Fruit fly (Drosophila melanogaster): ENCODE data around the gene CG7201.

The CG7201 gene

DNA sequence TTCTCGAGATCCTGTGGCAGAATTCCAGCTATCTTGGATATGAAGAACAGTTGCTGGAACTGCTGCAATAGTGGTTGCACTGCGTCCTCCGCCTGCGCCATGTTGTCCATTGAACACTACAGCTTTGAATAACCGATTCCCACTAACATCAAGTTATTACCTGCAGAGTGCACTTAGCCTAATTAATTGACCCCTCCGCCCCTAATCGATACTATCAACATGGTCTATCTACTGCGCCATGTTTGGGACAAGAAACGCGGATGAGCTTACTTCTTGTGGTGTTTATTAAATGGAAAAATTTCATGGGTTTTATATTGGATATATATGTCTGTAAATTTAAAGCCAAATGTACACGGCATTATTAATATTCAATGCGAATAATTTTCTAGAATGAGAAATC is 11.8 kb upstream of the CG7201 start, which contains the start of gene Gr66a:
TSS of gene Gr66a (minus strand) at position 101 of the 400 bp plus-strand sequence.
- TF ChIP-seq CG13123 (GFP tag; optimal IDR thresholded peaks at IDR 0.05) (no peak), CG8765 (GFP tag; IDR thresholded peaks at IDR 0.05) (no peak), CG17912 (GFP tag; optimal IDR thresholded peaks at IDR 0.05) (no peak), repo (GFP tag; optimal IDR thresholded peaks at IDR 0.05) (no peak)

DNA sequence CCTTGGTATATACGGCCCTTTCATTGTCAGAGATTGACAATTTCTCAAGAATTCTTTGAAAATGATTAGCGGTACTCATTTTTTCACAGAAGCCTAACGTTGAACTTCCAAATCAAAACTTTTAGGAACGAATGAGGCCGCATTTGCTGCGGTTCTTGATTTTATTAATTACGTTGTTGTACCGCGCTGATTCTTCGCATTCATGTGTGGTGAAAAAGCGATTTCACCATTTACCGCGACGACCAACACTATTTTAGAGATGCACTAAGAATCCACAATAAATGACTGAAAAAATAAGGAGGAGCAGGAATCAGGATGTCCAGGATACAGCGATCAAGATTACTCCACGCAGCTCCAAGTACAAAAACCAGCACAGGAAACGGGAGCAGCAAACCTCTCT is 8.8 kb upstream of the CG7201 start, which contains the start of the genes CG7194 and Sbp2:
TSS of gene CG7194 (minus strand) at position 148 of the 400 bp plus-strand sequence.
TSS of gene Sbp2 (plus strand) at position 246 of the 400 bp plus-strand sequence.
- TF ChIP-seq H15 (GFP tag; IDR thresholded peaks at IDR 0.05) (no peak), cato (GFP tag; optimal IDR thresholded peaks at IDR 0.05; ENCODE audit: borderline replicate concordance) (no peak), Med (GFP tag) (peak; percentile 38), CG3995 (GFP tag; optimal IDR thresholded peaks at IDR 0.05) (no peak), Taf1 (GFP tag; IDR thresholded peaks at IDR 0.05) (no peak), ash1 (GFP tag; optimal IDR thresholded peaks at IDR 0.05) (no peak), CG13287 (GFP tag; IDR thresholded peaks at IDR 0.05; ENCODE audit: partially characterized antibody) (0 out of 2 replicates have a peak, but pooled peaks have one; percentile 17), E2f2 (GFP tag; IDR thresholded peaks at IDR 0.05) (peak; percentile 69), bbx (GFP tag; IDR thresholded peaks at IDR 0.05; ENCODE audit: partially characterized antibody) (peak; percentile 7; the same call in 1 of the 2 replicates), E2f1 (GFP tag; IDR thresholded peaks at IDR 0.05) (no peak), stwl (tag; optimal IDR thresholded peaks at IDR 0.05) (peak; percentile 35), CTCF (GFP tag; optimal IDR thresholded peaks at IDR 0.05) (peak; percentile 47), GATAe (GFP tag; conservative IDR thresholded peaks at IDR 0.05) (no peak), knrl (GFP tag; IDR thresholded peaks at IDR 0.05; ENCODE audit: partially characterized antibody) (no peak), CG31441 (GFP tag; IDR thresholded peaks at IDR 0.05) (no peak), gsb (GFP tag; IDR thresholded peaks at IDR 0.05) (no peak), Sry-δ (GFP tag; optimal IDR thresholded peaks at IDR 0.05) (peak; percentile 64), slbo (GFP tag; IDR thresholded peaks at IDR 0.05) (0 out of 2 replicates have a peak, but pooled peaks have one; percentile 12), CG4360 (GFP tag; IDR thresholded peaks at IDR 0.05) (peak; percentile 39), nom (GFP tag; optimal IDR thresholded peaks at IDR 0.05) (peak; percentile 1), fd3F (GFP tag; optimal IDR thresholded peaks at IDR 0.05) (no peak), CG2199 (GFP tag; IDR thresholded peaks at IDR 0.05) (peak; percentile 28; the same call in 1 of the 3 replicates), BEAF-32 (GFP tag; optimal IDR thresholded peaks at IDR 0.05) (peak; percentile 32), Dek (tag; optimal IDR thresholded peaks at IDR 0.05) (no peak), Dp (GFP tag; optimal IDR thresholded peaks at IDR 0.05) (peak; percentile 53), CG8089 (GFP tag; optimal IDR thresholded peaks at IDR 0.05) (no peak), CG34224 (GFP tag; IDR thresholded peaks at IDR 0.05; ENCODE audit: partially characterized antibody) (0 out of 3 replicates have a peak, but pooled peaks have one; percentile 29), lov (optimal IDR thresholded peaks at IDR 0.05) (no peak), lov (GFP tag; IDR thresholded peaks at IDR 0.05) (no peak), Scr (GFP tag; IDR thresholded peaks at IDR 0.05; ENCODE audit: partially characterized antibody) (peak; percentile 10; the same call in 1 of the 2 replicates), MBD-R2 (GFP tag; IDR thresholded peaks at IDR 0.05) (peak; percentile 49), CG10267 (tag; optimal IDR thresholded peaks at IDR 0.05) (peak; percentile 74), pan (optimal IDR thresholded peaks at IDR 0.05) (no peak), pan (GFP tag; optimal IDR thresholded peaks at IDR 0.05 in 1 of 2, IDR thresholded peaks at IDR 0.05 in 1 of 2) (peak in 1 of 2 experiments; percentile 15), zfh1 (GFP tag; IDR thresholded peaks at IDR 0.05) (no peak), CG4282 (GFP tag; optimal IDR thresholded peaks at IDR 0.05) (no peak), CG2116 (GFP tag; optimal IDR thresholded peaks at IDR 0.05) (peak; percentile 17), row (GFP tag; IDR thresholded peaks at IDR 0.05) (peak; percentile 23; the same call in 1 of the 3 replicates), CG3726 (GFP tag; IDR thresholded peaks at IDR 0.05) (no peak), CG12299 (tag; optimal IDR thresholded peaks at IDR 0.05) (no peak), pzg (GFP tag; optimal IDR thresholded peaks at IDR 0.05) (peak; percentile 28), Hand (GFP tag; optimal IDR thresholded peaks at IDR 0.05) (no peak), crc (GFP tag; optimal IDR thresholded peaks at IDR 0.05) (no peak), CG4617 (GFP tag; optimal IDR thresholded peaks at IDR 0.05; ENCODE audit: borderline replicate concordance) (peak; percentile 20), gfzf (GFP tag; optimal IDR thresholded peaks at IDR 0.05) (peak; percentile 16), MESR4 (GFP tag; optimal IDR thresholded peaks at IDR 0.05) (peak; percentile 47)

All from whole organism, embryonic.